Fruit fly (Drosophila melanogaster): ENCODE data around the gene Wsck.
A peak's percentile ranks its signal among the peaks of the same experiment; 100 is the strongest.

Wsck gene

DNA sequence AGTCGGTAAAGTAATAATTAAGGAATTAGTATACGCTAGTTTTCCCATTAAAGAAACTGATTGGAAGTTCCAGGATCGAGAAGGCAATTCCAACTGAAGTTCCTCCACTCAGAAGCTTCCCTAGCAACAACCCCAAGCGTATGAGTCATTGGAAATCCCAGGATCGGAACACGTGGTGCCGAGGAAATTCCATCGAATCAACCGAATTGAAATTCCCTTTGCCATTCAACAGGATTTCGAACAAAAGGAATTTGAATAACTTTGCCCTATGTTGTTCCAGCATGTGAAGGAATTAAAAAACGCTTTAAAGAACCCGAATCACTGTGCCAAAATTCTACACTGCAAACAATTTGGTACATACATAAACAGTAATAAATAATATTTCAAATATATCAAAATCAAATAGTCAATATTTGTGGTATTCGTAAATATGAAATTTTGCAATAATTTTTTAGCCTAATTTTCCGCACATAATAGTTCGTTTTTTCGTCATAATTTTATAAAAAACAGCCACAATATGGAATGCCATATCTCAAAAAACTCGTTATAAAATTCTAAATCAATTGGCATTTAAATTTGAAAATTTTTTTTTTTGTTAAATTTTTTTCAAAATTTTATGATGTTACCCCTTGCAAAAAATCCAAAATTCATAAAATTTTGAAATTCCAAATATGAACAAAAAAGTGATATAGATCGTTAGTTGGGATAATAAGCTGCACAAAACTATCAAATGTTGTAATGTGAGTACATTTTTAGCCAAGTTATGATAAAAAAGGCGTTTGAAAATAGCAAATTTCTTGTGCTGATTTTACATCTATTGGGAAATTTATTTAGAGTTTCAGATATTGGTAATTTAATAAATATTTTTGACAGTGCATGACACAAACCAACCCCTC is 49.6 kb downstream of the Wsck start:
- no peak for TF ChIP-seq OdsH (GFP tag; optimal IDR thresholded peaks at IDR 0.05)
- no peak for TF ChIP-seq CG9705 (GFP tag; optimal IDR thresholded peaks at IDR 0.05)
- peak in 1 of 2 experiments; percentile 19 for TF ChIP-seq foxo (GFP tag; optimal IDR thresholded peaks at IDR 0.05)
- no peak for TF ChIP-seq usp (GFP tag; optimal IDR thresholded peaks at IDR 0.05)
- TF ChIP-seq GATAd (GFP tag; optimal IDR thresholded peaks at IDR 0.05) = no peak
- TF ChIP-seq sv (GFP tag; optimal IDR thresholded peaks at IDR 0.05) = no peak
- no peak for TF ChIP-seq rgr (GFP tag; optimal IDR thresholded peaks at IDR 0.05)
- TF ChIP-seq CG32264 (GFP tag; optimal IDR thresholded peaks at IDR 0.05) = no peak
- TF ChIP-seq tai (GFP tag; optimal IDR thresholded peaks at IDR 0.05) = peak; percentile 24
- TF ChIP-seq Hr78 (GFP tag; optimal IDR thresholded peaks at IDR 0.05) = no peak
- TF ChIP-seq pan (optimal IDR thresholded peaks at IDR 0.05) = no peak
- no peak for TF ChIP-seq ey (GFP tag; optimal IDR thresholded peaks at IDR 0.05)
- no peak for TF ChIP-seq Abd-B (GFP tag; optimal IDR thresholded peaks at IDR 0.05)
- no peak for TF ChIP-seq sage (GFP tag; optimal IDR thresholded peaks at IDR 0.05)
- TF ChIP-seq brk (GFP tag; optimal IDR thresholded peaks at IDR 0.05) = no peak

DNA sequence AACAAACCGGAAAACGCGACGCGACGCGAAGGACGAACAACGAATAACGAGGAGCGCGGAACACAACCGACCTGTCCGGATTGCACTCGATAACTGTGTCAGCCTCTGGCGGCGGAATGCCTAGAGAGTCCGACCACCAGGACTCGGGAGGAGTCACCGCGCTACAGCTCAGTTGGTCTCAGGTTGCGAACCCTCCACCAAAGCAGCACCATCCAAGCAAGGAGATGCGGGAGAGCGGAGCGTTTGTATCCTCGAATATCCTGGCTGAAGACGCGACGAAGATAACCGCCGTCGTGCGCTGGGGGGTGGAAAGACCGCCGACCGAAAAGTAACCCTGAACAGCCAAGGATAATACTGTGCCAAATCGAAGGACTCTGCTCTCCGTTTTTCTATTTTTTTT is 52.5 kb downstream of the Wsck start:
- TF ChIP-seq Hr83 (GFP tag; optimal IDR thresholded peaks at IDR 0.05; ENCODE audit: poor library complexity, severe bottlenecking) (no peak), Abd-B (GFP tag; optimal IDR thresholded peaks at IDR 0.05) (no peak), Rel (GFP tag; optimal IDR thresholded peaks at IDR 0.05) (no peak), Rel (tag; optimal IDR thresholded peaks at IDR 0.05) (no peak), Sp1 (GFP tag; optimal IDR thresholded peaks at IDR 0.05) (no peak), woc (GFP tag; optimal IDR thresholded peaks at IDR 0.05) (no peak), HLH106 (tag; optimal IDR thresholded peaks at IDR 0.05) (no peak), GATAd (GFP tag; optimal IDR thresholded peaks at IDR 0.05) (no peak), fru (GFP tag; optimal IDR thresholded peaks at IDR 0.05) (no peak), rgr (GFP tag; optimal IDR thresholded peaks at IDR 0.05) (no peak), br (GFP tag; optimal IDR thresholded peaks at IDR 0.05) (no peak), dsf (GFP tag; optimal IDR thresholded peaks at IDR 0.05; ENCODE audit: borderline replicate concordance) (no peak), Vsx2 (GFP tag; optimal IDR thresholded peaks at IDR 0.05; ENCODE audit: partially characterized antibody) (no peak), brk (GFP tag; optimal IDR thresholded peaks at IDR 0.05) (no peak), usp (GFP tag; optimal IDR thresholded peaks at IDR 0.05) (no peak)

All from whole organism, wandering third instar larva.